Worm (Caenorhabditis elegans) whole organism, young adult: ENCODE results near the gene C14A4.9.

Source experiments
- D2030.7 ChIP-seq: fragments of 200-800 bp; sonication (Bioruptor generic); IDR thresholded peaks from 2 replicates; pipeline ENCODE4 v1.3.6; 2022; ENCODE audit warnings: missing genetic modification reagents, missing genetic modification characterization, missing compliant biosample characterization
- F37B4.10 ChIP-seq: fragments of 200-800 bp; sonication (Bioruptor generic); IDR thresholded peaks from 2 replicates; pipeline ENCODE4 v1.3.6; 2022; ENCODE audit warnings: missing genetic modification characterization, missing compliant biosample characterization
- F39B2.1 ChIP-seq: fragments of 200-800 bp; sonication (Bioruptor generic); IDR thresholded peaks from 2 replicates; pipeline ENCODE4 v1.3.6; 2022; ENCODE audit warnings: missing genetic modification reagents, missing genetic modification characterization, missing compliant biosample characterization
- F55B11.4 ChIP-seq: sonication (generic microtip); optimal IDR thresholded peaks from 2 replicates; lab custom pipeline; 2016; ENCODE audit warnings: missing compliant biosample characterization, missing genetic modification characterization, borderline replicate concordance; ENCODE audit not compliant: insufficient read depth
- attf-3 ChIP-seq: fragments of 200-800 bp; sonication (Bioruptor generic); conservative IDR thresholded peaks from 2 replicates; pipeline ENCODE4 v1.3.6; 2022; ENCODE audit warnings: missing genetic modification reagents, missing genetic modification characterization, missing compliant biosample characterization
- ets-4 ChIP-seq: fragments of 200-800 bp; sonication (Bioruptor generic); optimal IDR thresholded peaks from 2 replicates; lab custom pipeline; 2018; ENCODE audit warnings: mild to moderate bottlenecking, missing genetic modification characterization, missing compliant biosample characterization
- mel-28 ChIP-seq: sonication (generic microtip); optimal IDR thresholded peaks from 2 replicates; lab custom pipeline; 2016; ENCODE audit warnings: borderline replicate concordance, mild to moderate bottlenecking, missing genetic modification characterization, missing compliant biosample characterization
- snpc-4 ChIP-seq, 5 experiments: fragments of 150-350 bp in 1 of 5; sonication (generic microtip) in 4 of 5; optimal IDR thresholded peaks; 2 replicates each; lab custom pipeline; 2014 to 2018; ENCODE audit warnings: missing genetic modification characterization in 5 of 5, missing biosample characterization in 3 of 5, antibody characterized with exemption in 2 of 5, mild to moderate bottlenecking in 2 of 5, missing compliant biosample characterization in 2 of 5, missing genotype in 2 of 5, moderate library complexity in 2 of 5, missing genetic modification reagents in 1 of 5
- unc-130 ChIP-seq: sonication (generic microtip); optimal IDR thresholded peaks from 2 replicates; lab custom pipeline; 2016; ENCODE audit warnings: missing genetic modification reagents, missing genetic modification characterization, missing compliant biosample characterization
- unc-62 ChIP-seq: fragments of 150-350 bp; optimal IDR thresholded peaks from 2 replicates; lab custom pipeline; 2014; ENCODE audit warnings: missing biosample characterization, missing genetic modification reagents, missing genetic modification characterization

- no peak for TF ChIP-seq mel-28 (tag; lab: Kevin White, UChicago)
- no peak for TF ChIP-seq F55B11.4 (tag; lab: Kevin White, UChicago)
- TF ChIP-seq D2030.7 = no peak
- TF ChIP-seq attf-3 (GFP tag; lab: Robert Waterston, UW) = no peak
- no peak for TF ChIP-seq F37B4.10
- TF ChIP-seq snpc-4 (GFP tag; optimal IDR thresholded peaks at IDR 0.05; lab: Kevin White, UChicago) = no peak
- no peak for TF ChIP-seq snpc-4 (tag; optimal IDR thresholded peaks at IDR 0.05; lab: Kevin White, UChicago)
- no peak for TF ChIP-seq unc-130 (GFP tag; lab: Kevin White, UChicago)
- TF ChIP-seq ets-4 (GFP tag; lab: Kevin White, UChicago) = no peak
- no peak for TF ChIP-seq F39B2.1 (GFP tag; lab: Robert Waterston, UW)
- no peak for TF ChIP-seq unc-62
Observed at ce11 chrII:10602184-10602583, 3.0 kb downstream of the C14A4.9 start, which contains the start of gene srv-2.
